Fruit fly (Drosophila melanogaster): ENCODE results near the gene Aven.
A peak's percentile ranks its signal among the peaks of the same experiment; 100 is the strongest.

The Aven gene

DNA sequence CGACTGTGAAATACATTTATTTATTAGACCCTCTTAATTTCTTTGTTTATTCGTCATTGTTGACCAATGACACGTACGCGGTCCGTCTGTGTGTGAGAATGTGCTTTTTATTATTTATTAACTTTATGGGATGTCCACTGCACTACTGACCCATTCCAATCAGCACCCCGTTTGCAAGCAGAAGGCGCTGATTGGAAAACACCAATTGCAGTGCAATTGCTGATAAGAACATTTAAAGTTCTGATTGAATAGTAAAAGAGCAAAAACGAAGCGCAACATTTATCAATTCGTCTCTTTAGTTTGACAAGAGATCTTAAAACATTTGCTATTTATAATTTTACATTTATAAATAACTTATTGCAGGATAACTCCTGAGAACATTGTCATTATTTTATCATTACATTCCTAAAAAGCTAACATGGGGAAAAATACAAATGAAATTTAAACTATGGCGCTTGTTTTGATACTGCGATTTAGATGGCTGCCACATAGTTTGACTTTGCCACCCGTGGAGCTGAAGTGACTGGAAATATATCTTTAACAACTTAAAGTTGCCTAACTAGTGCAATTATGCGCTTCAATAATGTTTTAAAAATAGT, 29.1 kb upstream of the Aven start:
- TF ChIP-seq Hr83 (GFP tag; optimal IDR thresholded peaks at IDR 0.05; ENCODE audit: poor library complexity, severe bottlenecking): no peak
- no peak for TF ChIP-seq Sp1 (GFP tag; optimal IDR thresholded peaks at IDR 0.05)
- no peak for TF ChIP-seq Rel (GFP tag; optimal IDR thresholded peaks at IDR 0.05)
- TF ChIP-seq Rel (tag; optimal IDR thresholded peaks at IDR 0.05): peak; percentile 4
- peak; percentile 18 for TF ChIP-seq CrebA (GFP tag; optimal IDR thresholded peaks at IDR 0.05; ENCODE audit: borderline replicate concordance)
- TF ChIP-seq brk (GFP tag; optimal IDR thresholded peaks at IDR 0.05): peak; percentile 12

DNA sequence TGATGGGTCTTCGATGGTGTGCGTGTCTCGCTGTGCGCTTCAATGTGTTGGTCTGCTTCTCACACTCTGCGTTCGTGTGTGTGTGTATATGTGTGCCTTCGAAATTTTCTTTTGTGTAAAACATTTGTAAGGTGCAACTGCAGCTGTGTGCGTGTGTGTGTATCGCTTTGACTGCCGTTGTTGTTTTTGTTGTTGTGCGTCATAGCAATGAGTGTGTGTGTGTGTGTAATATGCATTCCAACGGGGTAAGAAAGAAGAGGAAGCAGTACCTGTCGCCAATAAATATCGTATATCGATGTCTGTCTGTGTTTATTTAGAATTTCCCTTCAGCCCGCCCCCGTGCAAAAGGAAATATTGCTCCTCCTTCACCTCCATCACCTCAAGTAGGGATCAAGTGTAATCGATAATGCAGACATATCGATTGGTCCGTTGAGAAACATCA, 24.9 kb upstream of the Aven start:
- TF ChIP-seq br (GFP tag; optimal IDR thresholded peaks at IDR 0.05): peak; percentile 15
- TF ChIP-seq Myc (optimal IDR thresholded peaks at IDR 0.05): no peak
- peak; percentile 91 for TF ChIP-seq N (GFP tag; optimal IDR thresholded peaks at IDR 0.05)
- peak; percentile 11 for TF ChIP-seq h (GFP tag; optimal IDR thresholded peaks at IDR 0.05)
- no peak for TF ChIP-seq pan (optimal IDR thresholded peaks at IDR 0.05)
- peak; percentile 66 for TF ChIP-seq psq (GFP tag; optimal IDR thresholded peaks at IDR 0.05)
- peak; percentile 31 for TF ChIP-seq woc (GFP tag; optimal IDR thresholded peaks at IDR 0.05)
- TF ChIP-seq rgr (GFP tag; optimal IDR thresholded peaks at IDR 0.05): peak; percentile 49
- peak; percentile 31 for TF ChIP-seq Hnf4 (GFP tag; optimal IDR thresholded peaks at IDR 0.05)
- peak; percentile 2 for TF ChIP-seq OdsH (GFP tag; optimal IDR thresholded peaks at IDR 0.05)
- TF ChIP-seq fru (GFP tag; optimal IDR thresholded peaks at IDR 0.05): no peak
- TF ChIP-seq dsf (GFP tag; optimal IDR thresholded peaks at IDR 0.05; ENCODE audit: borderline replicate concordance): no peak
- TF ChIP-seq foxo (GFP tag; optimal IDR thresholded peaks at IDR 0.05): peak in 1 of 2 experiments; percentile 22
- no peak for TF ChIP-seq sage (GFP tag; optimal IDR thresholded peaks at IDR 0.05)
- TF ChIP-seq Rel (GFP tag; optimal IDR thresholded peaks at IDR 0.05): peak; percentile 2
- TF ChIP-seq Rel (tag; optimal IDR thresholded peaks at IDR 0.05): peak; percentile 56
- TF ChIP-seq CrebA (GFP tag; optimal IDR thresholded peaks at IDR 0.05; ENCODE audit: borderline replicate concordance): no peak
- no peak for TF ChIP-seq Abd-B (GFP tag; optimal IDR thresholded peaks at IDR 0.05)
- no peak for TF ChIP-seq HLH106 (tag; optimal IDR thresholded peaks at IDR 0.05)
- TF ChIP-seq Sp1 (GFP tag; optimal IDR thresholded peaks at IDR 0.05): peak; percentile 6
- no peak for TF ChIP-seq CG9705 (GFP tag; optimal IDR thresholded peaks at IDR 0.05)
- peak; percentile 20 for TF ChIP-seq Hr78 (GFP tag; optimal IDR thresholded peaks at IDR 0.05)
- TF ChIP-seq Hr83 (GFP tag; optimal IDR thresholded peaks at IDR 0.05; ENCODE audit: poor library complexity, severe bottlenecking): peak; percentile 52
- TF ChIP-seq dl (GFP tag; optimal IDR thresholded peaks at IDR 0.05; ENCODE audit: insufficient read depth in 1 of 2, partially characterized antibody in 2 of 2): peak in 1 of 2 experiments; percentile 11
- TF ChIP-seq Jra (GFP tag; optimal IDR thresholded peaks at IDR 0.05): peak; percentile 88
- no peak for TF ChIP-seq lola (GFP tag; optimal IDR thresholded peaks at IDR 0.05)

DNA sequence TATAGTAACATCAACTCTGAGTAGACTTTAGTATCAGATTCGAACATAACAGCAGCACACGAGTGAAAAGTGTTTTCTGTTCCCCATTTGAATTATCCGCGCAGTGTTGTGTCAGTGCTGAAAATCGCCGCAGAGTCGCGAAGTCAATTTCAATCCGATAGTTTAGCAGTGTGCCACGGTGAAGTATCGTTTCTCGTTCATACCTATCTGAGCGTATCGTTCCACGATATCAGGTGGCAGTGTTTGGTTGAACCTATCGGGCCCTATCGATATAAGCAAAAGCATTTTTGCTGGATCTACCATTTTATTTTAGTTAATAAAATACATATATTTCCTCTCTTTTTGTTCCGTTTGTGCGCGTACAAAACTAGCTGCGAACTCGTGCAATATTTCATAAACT, 24.1 kb upstream of the Aven start, which contains the start of gene CkIalpha:
Gene CkIalpha (plus strand): TSS at position 53 of the 400 bp plus-strand sequence.
- no peak for TF ChIP-seq Mio (GFP tag; optimal IDR thresholded peaks at IDR 0.05)
- TF ChIP-seq sage (GFP tag; optimal IDR thresholded peaks at IDR 0.05): peak; percentile 45
- no peak for TF ChIP-seq Myc (optimal IDR thresholded peaks at IDR 0.05)
- TF ChIP-seq CrebA (GFP tag; optimal IDR thresholded peaks at IDR 0.05; ENCODE audit: borderline replicate concordance): no peak
- peak; percentile 73 for TF ChIP-seq rgr (GFP tag; optimal IDR thresholded peaks at IDR 0.05)
- peak; percentile 34 for TF ChIP-seq dmrt93B (GFP tag; optimal IDR thresholded peaks at IDR 0.05)
- TF ChIP-seq ey (GFP tag; optimal IDR thresholded peaks at IDR 0.05): peak; percentile 47
- no peak for TF ChIP-seq lola (GFP tag; optimal IDR thresholded peaks at IDR 0.05)
- TF ChIP-seq foxo (GFP tag; optimal IDR thresholded peaks at IDR 0.05): peak in 1 of 2 experiments; percentile 77
- no peak for TF ChIP-seq woc (GFP tag; optimal IDR thresholded peaks at IDR 0.05)
- no peak for TF ChIP-seq Vsx2 (GFP tag; optimal IDR thresholded peaks at IDR 0.05; ENCODE audit: partially characterized antibody)
- TF ChIP-seq jim (GFP tag; optimal IDR thresholded peaks at IDR 0.05): peak; percentile 11
- no peak for TF ChIP-seq Abd-B (GFP tag; optimal IDR thresholded peaks at IDR 0.05)
- peak; percentile 41 for TF ChIP-seq GATAd (GFP tag; optimal IDR thresholded peaks at IDR 0.05)
- peak; percentile 77 for TF ChIP-seq Jra (GFP tag; optimal IDR thresholded peaks at IDR 0.05)
- peak; percentile 31 for TF ChIP-seq OdsH (GFP tag; optimal IDR thresholded peaks at IDR 0.05)
- no peak for TF ChIP-seq dl (GFP tag; optimal IDR thresholded peaks at IDR 0.05; ENCODE audit: insufficient read depth in 1 of 2, partially characterized antibody in 2 of 2)
- TF ChIP-seq tai (GFP tag; optimal IDR thresholded peaks at IDR 0.05): peak; percentile 90
- TF ChIP-seq fru (GFP tag; optimal IDR thresholded peaks at IDR 0.05): peak; percentile 64
- TF ChIP-seq Hr83 (GFP tag; optimal IDR thresholded peaks at IDR 0.05; ENCODE audit: poor library complexity, severe bottlenecking): peak; percentile 94
- no peak for TF ChIP-seq CG32264 (GFP tag; optimal IDR thresholded peaks at IDR 0.05)
- peak; percentile 78 for TF ChIP-seq h (GFP tag; optimal IDR thresholded peaks at IDR 0.05)
- no peak for TF ChIP-seq Dfd (GFP tag; optimal IDR thresholded peaks at IDR 0.05)
- peak; percentile 44 for TF ChIP-seq Sp1 (GFP tag; optimal IDR thresholded peaks at IDR 0.05)
- no peak for TF ChIP-seq Hr78 (GFP tag; optimal IDR thresholded peaks at IDR 0.05)
- peak; percentile 8 for TF ChIP-seq psq (GFP tag; optimal IDR thresholded peaks at IDR 0.05)
- peak; percentile 41 for TF ChIP-seq brk (GFP tag; optimal IDR thresholded peaks at IDR 0.05)
- TF ChIP-seq br (GFP tag; optimal IDR thresholded peaks at IDR 0.05): peak; percentile 54
- peak; percentile 42 for TF ChIP-seq CG9705 (GFP tag; optimal IDR thresholded peaks at IDR 0.05)
- TF ChIP-seq N (GFP tag; optimal IDR thresholded peaks at IDR 0.05): no peak
- peak; percentile 60 for TF ChIP-seq HLH106 (tag; optimal IDR thresholded peaks at IDR 0.05)
- TF ChIP-seq pan (optimal IDR thresholded peaks at IDR 0.05): no peak
- TF ChIP-seq Hnf4 (GFP tag; optimal IDR thresholded peaks at IDR 0.05): peak; percentile 84
- TF ChIP-seq Dif (GFP tag; optimal IDR thresholded peaks at IDR 0.05; ENCODE audit: partially characterized antibody): no peak
- no peak for TF ChIP-seq usp (GFP tag; optimal IDR thresholded peaks at IDR 0.05)
- TF ChIP-seq Rel (GFP tag; optimal IDR thresholded peaks at IDR 0.05): no peak
- TF ChIP-seq Rel (tag; optimal IDR thresholded peaks at IDR 0.05): peak; percentile 89
- peak; percentile 56 for TF ChIP-seq dsf (GFP tag; optimal IDR thresholded peaks at IDR 0.05; ENCODE audit: borderline replicate concordance)
- TF ChIP-seq sv (GFP tag; optimal IDR thresholded peaks at IDR 0.05): peak; percentile 28
